Fruit fly (Drosophila melanogaster) whole organism, wandering third instar larva: ENCODE measurements around the gene Obp19a.

Experiments used
- CG32264 ChIP-seq: fragments of 200-800 bp; sonication (Bioruptor generic); optimal IDR thresholded peaks from 2 replicates; lab custom pipeline; 2016; ENCODE audit warnings: missing biosample characterization, missing genetic modification characterization
- CrebA ChIP-seq: fragments of 200-800 bp; sonication (Bioruptor generic); optimal IDR thresholded peaks from 2 replicates; lab custom pipeline; 2016; ENCODE audit warnings: missing biosample characterization, mild to moderate bottlenecking, missing genetic modification characterization, borderline replicate concordance
- Vsx2 ChIP-seq: fragments of 200-300, 225-300 bp; sonication (Bioruptor generic); optimal IDR thresholded peaks from 2 replicates; lab custom pipeline; 2018; ENCODE audit warnings: missing biosample characterization, missing genetic modification characterization; ENCODE audit not compliant: partially characterized antibody
- dl ChIP-seq, 2 experiments: fragments of 175-275, 200-275 bp in 1 of 2; fragments of 200-275 bp in 1 of 2; sonication (Bioruptor generic); optimal IDR thresholded peaks; lab custom pipeline; 2018; ENCODE audit warnings: mild to moderate bottlenecking in 2 of 2, missing biosample characterization in 2 of 2, missing genetic modification characterization in 2 of 2, moderate library complexity in 2 of 2; ENCODE audit not compliant: partially characterized antibody in 2 of 2, insufficient read depth in 1 of 2
- dsf ChIP-seq: sonication (Bioruptor generic); optimal IDR thresholded peaks from 2 replicates; lab custom pipeline; 2016; ENCODE audit warnings: missing biosample characterization, missing genetic modification characterization, borderline replicate concordance
- h ChIP-seq: fragments of 200-800 bp; sonication (Bioruptor generic); optimal IDR thresholded peaks from 3 replicates; lab custom pipeline; 2016; ENCODE audit warnings: missing biosample characterization, mild to moderate bottlenecking, missing genetic modification characterization
- psq ChIP-seq: fragments of 200-800 bp; sonication (Bioruptor generic); optimal IDR thresholded peaks from 3 replicates; lab custom pipeline; 2017; ENCODE audit warnings: missing biosample characterization, mild to moderate bottlenecking, missing genetic modification characterization, moderate library complexity
- rgr ChIP-seq: fragments of 200-800 bp; sonication (Bioruptor generic); optimal IDR thresholded peaks from 3 replicates; lab custom pipeline; 2016; ENCODE audit warnings: missing biosample characterization, mild to moderate bottlenecking, missing genetic modification characterization
- tai ChIP-seq: sonication (Bioruptor generic); optimal IDR thresholded peaks from 2 replicates; lab custom pipeline; 2016; ENCODE audit warnings: missing biosample characterization, missing genetic modification characterization

DNA sequence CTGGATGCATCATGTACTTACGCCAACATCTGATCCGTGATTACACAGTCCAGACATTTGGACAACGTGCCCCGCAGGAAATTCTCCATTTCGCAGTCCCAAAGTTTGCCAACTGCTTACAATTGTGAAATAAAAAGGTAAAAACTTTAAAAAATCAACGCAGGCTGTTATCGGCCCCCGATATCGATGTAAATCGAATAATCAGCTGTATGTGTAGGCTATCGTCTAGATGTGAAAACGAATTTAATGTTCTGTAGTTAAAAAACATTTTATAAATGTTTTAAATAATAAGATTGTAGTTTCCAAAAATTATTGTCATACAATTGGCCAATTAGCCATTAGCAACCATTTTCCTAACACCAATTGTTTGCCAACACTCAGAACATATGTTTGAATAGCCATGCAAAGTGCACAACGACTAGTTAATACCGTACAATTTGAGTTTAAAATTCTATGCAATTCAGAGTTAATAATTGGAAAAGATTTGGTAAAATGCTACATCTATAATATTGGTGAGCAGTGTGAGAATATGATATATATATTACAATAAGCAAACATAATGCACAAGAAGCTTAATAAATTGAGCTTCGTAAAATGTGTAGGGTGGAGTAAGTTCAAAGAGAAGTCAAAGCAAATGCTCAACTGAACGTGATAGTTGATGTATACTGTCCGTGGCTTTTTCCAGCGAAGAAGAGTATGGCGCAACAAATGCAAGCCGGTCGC, 14.1 kb downstream of the Obp19a start, which contains the start of the genes CG11710 and mal:
- TF ChIP-seq rgr (GFP tag; lab: Kevin White, UChicago) (peak; percentile 83), h (GFP tag; lab: Kevin White, UChicago) (peak; percentile 91), dsf (GFP tag; lab: Kevin White, UChicago) (no peak), psq (GFP tag; lab: Kevin White, UChicago) (peak; percentile 65), dl (GFP tag; optimal IDR thresholded peaks at IDR 0.05; lab: Kevin White, UChicago; ENCODE audit: insufficient read depth in 1 of 2, partially characterized antibody in 2 of 2) (no peak), tai (GFP tag; lab: Kevin White, UChicago) (no peak), Vsx2 (GFP tag; lab: Kevin White, UChicago) (no peak), CrebA (GFP tag; lab: Kevin White, UChicago) (no peak), CG32264 (peak; percentile 76)
